Worm (Caenorhabditis elegans) whole organism, midembryonic: Measurements from ENCODE around the gene pho-1.

Experiments used
- T22C8.4 ChIP-seq: fragments of 200-800 bp; sonication (Bioruptor generic); IDR thresholded peaks from 2 replicates; pipeline ENCODE4 v1.3.6; 2022; ENCODE audit warnings: missing genetic modification characterization, missing compliant biosample characterization
- cog-1 ChIP-seq: sonication (generic microtip); optimal IDR thresholded peaks from 2 replicates; lab custom pipeline; 2016; ENCODE audit warnings: missing genetic modification characterization, missing compliant biosample characterization
- flt-1 ChIP-seq: fragments of 200-800 bp; sonication (Bioruptor generic); IDR thresholded peaks from 2 replicates; pipeline ENCODE4 v1.3.6; 2022; ENCODE audit warnings: missing genetic modification characterization, missing compliant biosample characterization
- klf-2 ChIP-seq: fragments of 200-800 bp; sonication (Bioruptor generic); conservative IDR thresholded peaks from 2 replicates; pipeline ENCODE4 v1.3.6; 2022; ENCODE audit warnings: missing genetic modification reagents, missing genetic modification characterization, missing compliant biosample characterization
- med-1 ChIP-seq: sonication (generic microtip); optimal IDR thresholded peaks from 2 replicates; lab custom pipeline; 2017; ENCODE audit warnings: missing genetic modification characterization, mild to moderate bottlenecking, missing compliant biosample characterization, antibody characterized with exemption, missing genetic modification reagents; ENCODE audit not compliant: insufficient read depth
- ref-1 ChIP-seq: fragments of 200-800 bp; sonication (Bioruptor generic); conservative IDR thresholded peaks from 2 replicates; pipeline ENCODE4 v1.3.6; 2022; ENCODE audit warnings: missing genetic modification reagents, missing genetic modification characterization, missing compliant biosample characterization
- tab-1 ChIP-seq: fragments of 200-800 bp; sonication (Bioruptor generic); IDR thresholded peaks from 2 replicates; pipeline ENCODE4 v1.3.6; 2022; ENCODE audit warnings: missing genetic modification characterization, missing compliant biosample characterization
- ztf-23 ChIP-seq: fragments of 200-800 bp; sonication (Bioruptor generic); IDR thresholded peaks from 2 replicates; pipeline ENCODE4 v1.3.6; 2022; ENCODE audit warnings: missing genetic modification reagents, missing genetic modification characterization, missing compliant biosample characterization
- ztf-29 ChIP-seq: fragments of 200-800 bp; sonication (Bioruptor generic); IDR thresholded peaks from 2 replicates; pipeline ENCODE4 v1.3.6; 2022; ENCODE audit warnings: missing genetic modification reagents, missing genetic modification characterization, missing compliant biosample characterization

The pho-1 gene

DNA sequence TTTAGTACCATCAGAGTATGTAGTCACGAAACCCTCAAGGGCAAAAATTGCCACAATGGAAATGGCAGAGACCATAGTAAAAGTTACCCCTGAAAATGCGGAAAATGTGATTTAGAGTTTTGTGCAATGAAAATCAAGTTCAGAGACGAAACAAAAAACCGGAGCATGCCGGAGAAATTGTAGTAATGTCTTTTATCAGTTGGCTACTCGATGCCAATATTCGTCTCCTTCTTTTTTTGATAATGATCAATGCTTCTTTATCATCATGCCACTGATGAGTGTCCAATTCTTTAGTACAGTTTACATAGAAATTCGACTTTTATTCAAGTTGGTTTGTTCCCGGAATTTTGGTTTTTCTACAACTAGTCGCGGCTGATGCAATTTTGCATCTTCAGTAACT, at the start of gene pho-1:
TSS of gene pho-1 (minus strand) at position 89 of the 400 bp plus-strand sequence.
- no peak for TF ChIP-seq med-1 (GFP tag; lab: Kevin White, UChicago)
- TF ChIP-seq ztf-29, result no peak
- no peak for TF ChIP-seq T22C8.4 (GFP tag; lab: Robert Waterston, UW)
- no peak for TF ChIP-seq flt-1
- TF ChIP-seq tab-1 (GFP tag; lab: Robert Waterston, UW), result no peak
- TF ChIP-seq cog-1 (tag; lab: Kevin White, UChicago), result no peak
- TF ChIP-seq klf-2 (GFP tag; lab: Robert Waterston, UW), result no peak
- no peak for TF ChIP-seq ref-1 (GFP tag; lab: Robert Waterston, UW)
- no peak for TF ChIP-seq ztf-23 (GFP tag; lab: Robert Waterston, UW)

DNA sequence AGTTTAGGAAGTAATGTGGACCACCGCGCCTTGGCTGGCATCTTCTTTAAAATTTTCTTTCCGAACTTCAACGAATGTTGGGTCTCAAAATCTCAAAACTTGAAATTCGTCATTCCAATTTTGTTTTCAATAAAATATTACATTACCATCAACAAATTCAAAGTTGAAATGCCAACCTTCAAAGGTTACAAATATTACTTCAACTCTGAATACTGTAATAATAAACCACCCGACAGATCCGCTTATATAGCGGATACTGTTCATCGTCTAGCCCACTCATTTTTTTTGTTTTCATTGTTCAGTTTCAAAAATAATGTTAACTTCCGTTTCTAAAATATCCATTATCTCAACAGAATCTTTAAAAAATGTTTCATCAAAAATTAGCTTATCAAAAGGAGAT, 49.4 kb upstream of the pho-1 start, which contains the start of gene gur-5:
TSS of gene gur-5 (plus strand) at position 301 of the 400 bp plus-strand sequence.
- TF ChIP-seq flt-1 (no peak), ztf-23 (GFP tag; lab: Robert Waterston, UW) (no peak), ztf-29 (no peak), klf-2 (GFP tag; lab: Robert Waterston, UW) (no peak), ref-1 (GFP tag; lab: Robert Waterston, UW) (no peak), T22C8.4 (GFP tag; lab: Robert Waterston, UW) (no peak), med-1 (GFP tag; lab: Kevin White, UChicago) (no peak), tab-1 (GFP tag; lab: Robert Waterston, UW) (no peak), cog-1 (tag; lab: Kevin White, UChicago) (no peak)

DNA sequence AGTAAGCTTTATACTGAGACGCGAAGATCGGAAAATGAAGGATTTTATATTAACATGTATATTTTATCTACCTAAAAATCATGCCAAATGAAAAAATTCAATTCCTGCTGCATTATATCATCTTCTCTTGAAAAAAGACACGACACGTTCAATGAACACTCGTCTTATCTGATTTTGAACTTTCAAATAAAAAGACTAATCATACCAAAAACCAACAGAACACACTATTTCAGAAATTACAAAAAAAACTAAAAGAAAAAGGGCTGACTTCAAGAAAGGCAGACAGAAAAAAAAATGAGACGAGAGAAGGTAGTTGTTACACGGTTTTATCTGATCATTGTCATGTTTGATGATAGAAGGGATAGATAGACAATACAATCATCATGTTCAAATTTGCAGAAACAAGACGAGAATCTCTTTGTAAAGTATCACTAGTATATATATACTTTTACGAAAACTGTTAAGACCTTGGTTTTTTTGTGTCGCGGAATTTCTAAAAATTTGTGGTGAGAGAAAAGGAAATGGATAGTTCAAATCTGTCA, 47.2 kb upstream of the pho-1 start:
- TF ChIP-seq ztf-29, result no peak
- no peak for TF ChIP-seq ref-1 (GFP tag; lab: Robert Waterston, UW)
- no peak for TF ChIP-seq T22C8.4 (GFP tag; lab: Robert Waterston, UW)
- TF ChIP-seq med-1 (GFP tag; lab: Kevin White, UChicago), result no peak
- TF ChIP-seq ztf-23 (GFP tag; lab: Robert Waterston, UW), result no peak
- no peak for TF ChIP-seq klf-2 (GFP tag; lab: Robert Waterston, UW)
- no peak for TF ChIP-seq tab-1 (GFP tag; lab: Robert Waterston, UW)
- TF ChIP-seq cog-1 (tag; lab: Kevin White, UChicago), result no peak
- no peak for TF ChIP-seq flt-1

DNA sequence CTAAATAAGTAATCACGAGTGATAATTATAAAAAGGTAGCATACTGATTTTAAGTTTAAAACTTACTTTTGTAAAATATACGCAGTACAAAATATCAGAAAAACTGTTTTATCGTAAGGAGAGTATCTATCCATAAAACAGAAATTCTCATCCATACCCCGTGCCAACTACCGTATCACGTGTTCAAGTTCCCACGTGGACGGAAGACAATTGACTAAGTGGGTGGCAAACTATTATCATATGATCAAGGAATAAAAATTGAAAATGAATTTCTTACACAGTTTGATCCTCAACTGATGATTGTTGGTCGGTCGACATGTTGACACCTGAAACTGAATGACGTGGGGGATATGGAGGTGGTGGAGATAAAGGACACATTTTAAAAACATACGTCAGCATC, 46.5 kb upstream of the pho-1 start, which contains the start of gene pmt-1:
TSS of gene pmt-1 (minus strand) at position 332 of the 400 bp plus-strand sequence.
- TF ChIP-seq ztf-29, result no peak
- TF ChIP-seq flt-1, result no peak
- TF ChIP-seq T22C8.4 (GFP tag; lab: Robert Waterston, UW), result no peak
- no peak for TF ChIP-seq med-1 (GFP tag; lab: Kevin White, UChicago)
- TF ChIP-seq ztf-23 (GFP tag; lab: Robert Waterston, UW), result no peak
- TF ChIP-seq tab-1 (GFP tag; lab: Robert Waterston, UW), result no peak
- no peak for TF ChIP-seq cog-1 (tag; lab: Kevin White, UChicago)
- TF ChIP-seq ref-1 (GFP tag; lab: Robert Waterston, UW), result no peak
- TF ChIP-seq klf-2 (GFP tag; lab: Robert Waterston, UW), result no peak

DNA sequence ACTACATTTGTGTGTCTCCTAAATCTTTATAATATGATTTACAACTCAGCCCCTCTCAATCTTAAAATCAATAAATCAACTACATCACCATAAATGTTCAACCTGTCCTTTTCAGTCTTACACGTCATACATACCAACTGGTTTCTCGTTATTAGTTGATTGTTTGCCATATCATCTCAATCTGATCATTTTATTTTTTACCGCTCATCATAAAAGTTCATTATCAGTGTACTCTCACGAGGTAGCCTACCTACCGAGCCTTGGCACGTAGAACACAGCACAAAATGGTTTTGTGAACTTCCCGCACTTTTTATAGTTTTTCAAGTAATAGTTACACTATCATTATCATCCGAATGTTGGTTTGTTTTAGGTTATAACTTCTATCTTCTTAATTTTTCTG, 45.5 kb upstream of the pho-1 start:
- no peak for TF ChIP-seq flt-1
- no peak for TF ChIP-seq ref-1 (GFP tag; lab: Robert Waterston, UW)
- TF ChIP-seq tab-1 (GFP tag; lab: Robert Waterston, UW), result no peak
- no peak for TF ChIP-seq T22C8.4 (GFP tag; lab: Robert Waterston, UW)
- TF ChIP-seq ztf-29, result no peak
- no peak for TF ChIP-seq ztf-23 (GFP tag; lab: Robert Waterston, UW)
- no peak for TF ChIP-seq med-1 (GFP tag; lab: Kevin White, UChicago)
- no peak for TF ChIP-seq cog-1 (tag; lab: Kevin White, UChicago)
- TF ChIP-seq klf-2 (GFP tag; lab: Robert Waterston, UW), result no peak

DNA sequence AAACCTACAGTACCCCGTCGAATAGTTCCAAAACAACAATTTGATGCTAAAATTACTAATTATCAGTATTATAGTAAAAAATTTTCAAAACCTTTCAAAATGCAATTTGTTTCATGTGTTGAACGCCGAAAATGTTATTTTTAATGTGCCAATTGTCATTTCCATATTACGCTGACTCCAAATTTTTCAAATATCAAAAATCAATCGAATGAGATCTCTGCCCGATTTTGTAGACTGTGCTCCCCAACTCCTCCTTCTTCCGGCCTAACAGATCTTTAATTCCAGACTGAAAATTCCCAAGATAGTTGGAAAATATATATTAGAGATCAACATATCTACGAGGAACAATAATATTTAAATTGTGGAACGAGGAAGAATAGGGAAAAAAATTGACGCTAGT, 42.1 kb upstream of the pho-1 start:
- TF ChIP-seq tab-1 (GFP tag; lab: Robert Waterston, UW), result no peak
- no peak for TF ChIP-seq cog-1 (tag; lab: Kevin White, UChicago)
- no peak for TF ChIP-seq ztf-23 (GFP tag; lab: Robert Waterston, UW)
- no peak for TF ChIP-seq ref-1 (GFP tag; lab: Robert Waterston, UW)
- TF ChIP-seq T22C8.4 (GFP tag; lab: Robert Waterston, UW), result no peak
- TF ChIP-seq med-1 (GFP tag; lab: Kevin White, UChicago), result no peak
- no peak for TF ChIP-seq ztf-29
- no peak for TF ChIP-seq flt-1

DNA sequence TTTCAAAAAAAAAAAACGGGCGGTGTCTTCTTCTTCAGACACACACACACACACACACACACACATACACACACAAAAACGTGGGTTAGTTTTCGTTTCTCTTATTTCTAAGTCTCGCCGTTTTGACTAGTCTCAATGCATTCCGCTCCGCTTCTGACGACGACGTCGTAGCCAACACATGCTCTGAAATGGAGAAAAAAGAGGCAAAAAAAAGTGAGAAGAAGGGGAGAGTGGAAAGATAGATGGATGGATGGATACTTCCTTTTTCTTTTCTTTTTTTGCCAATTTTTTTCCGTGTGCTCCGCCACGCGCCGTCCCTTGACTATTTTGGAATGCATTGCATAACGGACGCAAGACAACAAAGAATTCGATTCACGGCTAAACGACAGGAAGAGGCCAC, 41.1 kb upstream of the pho-1 start:
- no peak for TF ChIP-seq cog-1 (tag; lab: Kevin White, UChicago)
- TF ChIP-seq ztf-23 (GFP tag; lab: Robert Waterston, UW), result no peak
- TF ChIP-seq klf-2 (GFP tag; lab: Robert Waterston, UW), result no peak
- TF ChIP-seq ztf-29, result no peak
- TF ChIP-seq tab-1 (GFP tag; lab: Robert Waterston, UW), result no peak

DNA sequence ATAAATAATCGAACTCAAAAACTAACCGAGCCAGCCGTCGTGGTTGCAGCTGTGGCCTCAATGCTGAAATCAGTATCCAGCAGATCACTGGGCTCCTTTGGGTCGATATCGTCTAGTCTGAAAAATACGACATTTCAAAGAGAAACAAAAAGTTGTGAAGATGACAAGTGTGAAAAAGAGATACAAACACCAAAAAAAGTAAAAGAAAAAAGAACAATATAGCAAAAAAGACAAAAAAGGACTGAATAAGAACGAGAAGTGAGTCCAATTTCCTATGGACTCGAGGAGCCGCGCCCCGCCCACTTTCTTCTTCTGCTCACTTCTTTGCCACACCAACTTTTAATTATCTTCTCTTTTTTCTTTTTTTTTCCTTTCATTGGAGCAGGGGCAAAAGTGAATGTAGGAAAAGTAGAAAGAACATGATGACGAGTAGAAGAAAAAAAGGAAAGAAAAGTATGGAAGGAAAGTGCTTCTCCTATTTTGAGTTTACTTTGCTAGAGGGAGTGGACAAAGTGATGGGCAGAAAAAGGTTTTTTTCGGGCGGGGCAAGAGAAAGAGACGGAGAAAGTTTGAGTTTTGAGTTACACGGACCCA, 36.2 kb upstream of the pho-1 start, which contains the start of gene drn-1:
TSS of gene drn-1 (minus strand) at position 117 of the 594 bp plus-strand sequence.
- TF ChIP-seq ztf-23 (GFP tag; lab: Robert Waterston, UW) (no peak), cog-1 (tag; lab: Kevin White, UChicago) (no peak), flt-1 (no peak), ref-1 (GFP tag; lab: Robert Waterston, UW) (no peak), ztf-29 (no peak), med-1 (GFP tag; lab: Kevin White, UChicago) (no peak), T22C8.4 (GFP tag; lab: Robert Waterston, UW) (no peak), tab-1 (GFP tag; lab: Robert Waterston, UW) (no peak), klf-2 (GFP tag; lab: Robert Waterston, UW) (no peak)

DNA sequence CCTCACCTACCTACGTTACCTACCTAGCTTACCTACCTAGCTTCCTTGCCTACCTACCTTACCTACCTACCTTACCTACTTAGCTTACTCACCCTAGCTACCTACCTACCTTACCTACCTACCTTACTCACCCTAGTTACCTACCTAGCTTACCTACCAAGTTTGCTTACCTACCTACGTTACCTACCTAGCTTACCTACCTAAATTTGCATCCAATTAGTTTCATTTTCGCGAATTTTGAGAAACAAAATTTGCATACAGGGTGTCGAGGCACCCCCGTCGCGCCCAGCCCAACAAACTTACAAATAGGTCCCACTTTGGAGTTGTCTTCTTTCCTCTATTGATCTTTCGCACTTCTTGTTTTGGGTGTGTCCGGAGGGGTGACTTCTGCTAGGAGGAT, 33.3 kb upstream of the pho-1 start:
- TF ChIP-seq T22C8.4 (GFP tag; lab: Robert Waterston, UW) (no peak), ref-1 (GFP tag; lab: Robert Waterston, UW) (no peak), flt-1 (no peak), ztf-23 (GFP tag; lab: Robert Waterston, UW) (no peak), klf-2 (GFP tag; lab: Robert Waterston, UW) (no peak)
